Fruit fly (Drosophila melanogaster) whole organism, embryonic: ENCODE results near the gene CG32720.

ENCODE experiments used
- CG10147 ChIP-seq: fragments of 200-800 bp; sonication (Bioruptor generic); optimal IDR thresholded peaks from 2 replicates; lab custom pipeline; 2019; ENCODE audit warnings: missing biosample characterization, mild to moderate bottlenecking, missing genetic modification characterization, moderate library complexity
- CG1024 ChIP-seq: fragments of 200-800 bp; sonication (Bioruptor generic); IDR thresholded peaks from 2 replicates; pipeline ENCODE4 v1.3.6; 2022; ENCODE audit warnings: missing biosample characterization, missing genetic modification characterization
- CG11093 ChIP-seq: fragments of 200-800 bp; sonication (Bioruptor generic); IDR thresholded peaks from 3 replicates; pipeline ENCODE4 v1.3.6; 2022; ENCODE audit warnings: missing biosample characterization, missing genetic modification characterization
- CG12104 ChIP-seq: fragments of 200-800 bp; sonication (Bioruptor generic); optimal IDR thresholded peaks from 3 replicates; lab custom pipeline; 2016; ENCODE audit warnings: missing biosample characterization, missing genetic modification characterization
- CG12155 ChIP-seq: fragments of 200-800 bp; sonication (Bioruptor generic); optimal IDR thresholded peaks from 3 replicates; lab custom pipeline; 2016; ENCODE audit warnings: missing biosample characterization, missing genetic modification characterization
- CG12219 ChIP-seq: fragments of 200-800 bp; sonication (Bioruptor generic); optimal IDR thresholded peaks from 3 replicates; lab custom pipeline; 2018; ENCODE audit warnings: missing biosample characterization, mild to moderate bottlenecking, missing genetic modification characterization
- CG1233 ChIP-seq: fragments of 200-800 bp; sonication (Bioruptor generic); optimal IDR thresholded peaks from 4 replicates; lab custom pipeline; 2018; ENCODE audit warnings: missing biosample characterization, mild to moderate bottlenecking, missing genetic modification characterization
- CG14667 ChIP-seq: fragments of 200-800 bp; sonication (Bioruptor generic); IDR thresholded peaks from 2 replicates; pipeline ENCODE4 v1.3.6; 2022; ENCODE audit warnings: missing biosample characterization, missing genetic modification characterization
- CG14710 ChIP-seq: fragments of 200-800 bp; sonication (Bioruptor generic); optimal IDR thresholded peaks from 3 replicates; lab custom pipeline; 2019; ENCODE audit warnings: missing biosample characterization, mild to moderate bottlenecking, missing genetic modification characterization, moderate library complexity
- CG16813 ChIP-seq: fragments of 200-800 bp; sonication (Bioruptor generic); IDR thresholded peaks from 3 replicates; pipeline ENCODE4 v1.3.6; 2022; ENCODE audit warnings: missing biosample characterization, missing genetic modification characterization; ENCODE audit not compliant: partially characterized antibody
- CG2129 ChIP-seq: fragments of 200-800 bp; sonication (Bioruptor generic); IDR thresholded peaks from 2 replicates; pipeline ENCODE4 v1.3.6; 2022; ENCODE audit warnings: missing biosample characterization, missing genetic modification characterization; ENCODE audit not compliant: partially characterized antibody
- CG2202 ChIP-seq: fragments of 200-800 bp; sonication (Bioruptor generic); optimal IDR thresholded peaks from 2 replicates; lab custom pipeline; 2018; ENCODE audit warnings: missing biosample characterization, mild to moderate bottlenecking, missing genetic modification characterization
- CG2889 ChIP-seq: fragments of 200-800 bp; sonication (Bioruptor generic); IDR thresholded peaks from 3 replicates; pipeline ENCODE4 v1.3.6; 2022; ENCODE audit warnings: missing biosample characterization, missing genetic modification characterization
- CG31441 ChIP-seq: fragments of 200-800 bp; sonication (Bioruptor generic); IDR thresholded peaks from 2 replicates; pipeline ENCODE4 v1.3.6; 2022; ENCODE audit warnings: missing biosample characterization, missing genetic modification characterization
- CG3163 ChIP-seq: fragments of 200-800 bp; sonication (Bioruptor generic); optimal IDR thresholded peaks from 3 replicates; lab custom pipeline; 2016; ENCODE audit warnings: missing biosample characterization, missing genetic modification characterization
- CG32532 ChIP-seq: fragments of 200-800 bp; sonication (Bioruptor generic); IDR thresholded peaks from 2 replicates; pipeline ENCODE4 v1.3.6; 2022; ENCODE audit warnings: missing biosample characterization, missing genetic modification characterization
- CG33213 ChIP-seq: fragments of 200-800 bp; sonication (Bioruptor generic); optimal IDR thresholded peaks from 3 replicates; lab custom pipeline; 2016; ENCODE audit warnings: missing biosample characterization, missing genetic modification characterization
- CG4328 ChIP-seq: fragments of 200-800 bp; sonication (Bioruptor generic); optimal IDR thresholded peaks from 3 replicates; lab custom pipeline; 2017; ENCODE audit warnings: missing biosample characterization, missing genetic modification reagents, missing genetic modification characterization
- CG4424 ChIP-seq: fragments of 200-800 bp; sonication (Bioruptor generic); optimal IDR thresholded peaks from 3 replicates; lab custom pipeline; 2016; ENCODE audit warnings: missing biosample characterization, missing genetic modification characterization
- CG4617 ChIP-seq: fragments of 200-800 bp; sonication (Bioruptor generic); optimal IDR thresholded peaks from 3 replicates; lab custom pipeline; 2016; ENCODE audit warnings: missing biosample characterization, missing genetic modification characterization, borderline replicate concordance
- CG4854 ChIP-seq: fragments of 200-800 bp; sonication (Bioruptor generic); optimal IDR thresholded peaks from 2 replicates; lab custom pipeline; 2016; ENCODE audit warnings: missing biosample characterization, missing genetic modification characterization, inconsistent platforms
- CG6813 ChIP-seq: fragments of 200-800 bp; sonication (Bioruptor generic); optimal IDR thresholded peaks from 2 replicates; lab custom pipeline; 2017; ENCODE audit warnings: missing biosample characterization, missing genetic modification characterization, mild to moderate bottlenecking, moderate library complexity, missing genetic modification reagents
- CG7372 ChIP-seq: fragments of 200-800 bp; sonication (Bioruptor generic); IDR thresholded peaks from 2 replicates; pipeline ENCODE4 v1.3.6; 2022; ENCODE audit warnings: missing biosample characterization, missing genetic modification characterization
- CG7745 ChIP-seq: fragments of 200-800 bp; sonication (Bioruptor generic); optimal IDR thresholded peaks from 2 replicates; lab custom pipeline; 2018; ENCODE audit warnings: missing biosample characterization, mild to moderate bottlenecking, missing genetic modification characterization, moderate library complexity
- CG7963 ChIP-seq: fragments of 200-800 bp; sonication (Bioruptor generic); IDR thresholded peaks from 3 replicates; pipeline ENCODE4 v1.3.6; 2022; ENCODE audit warnings: missing biosample characterization, missing genetic modification characterization; ENCODE audit not compliant: partially characterized antibody
- CG8944 ChIP-seq: fragments of 200-800 bp; sonication (Bioruptor generic); optimal IDR thresholded peaks from 3 replicates; lab custom pipeline; 2016; ENCODE audit warnings: missing biosample characterization, missing genetic modification characterization
- Camta ChIP-seq: fragments of 200-800 bp; sonication (Bioruptor generic); optimal IDR thresholded peaks from 2 replicates; lab custom pipeline; 2016; ENCODE audit warnings: missing biosample characterization, missing genetic modification characterization
- CrebB ChIP-seq: fragments of 200-800 bp; sonication (Bioruptor generic); optimal IDR thresholded peaks from 3 replicates; lab custom pipeline; 2018; ENCODE audit warnings: missing biosample characterization, mild to moderate bottlenecking, missing genetic modification characterization
- D ChIP-seq, 2 experiments: fragments of 200-800 bp in 1 of 2; fragments of >200 bp in 1 of 2; sonication (Bioruptor generic) in 1 of 2; optimal IDR thresholded peaks; 2 replicates in 1 of 2; 3 replicates in 1 of 2; lab custom pipeline; 2017; ENCODE audit warnings: mild to moderate bottlenecking in 1 of 2, missing biosample characterization in 1 of 2, missing genetic modification characterization in 1 of 2, missing genetic modification reagents in 1 of 2
- ERR ChIP-seq: fragments of 200-800 bp; sonication (Bioruptor generic); optimal IDR thresholded peaks from 2 replicates; lab custom pipeline; 2016; ENCODE audit warnings: missing biosample characterization, missing genetic modification characterization
- Hr51 ChIP-seq, 2 experiments: fragments of 200-800 bp; sonication (Bioruptor generic); optimal IDR thresholded peaks; 2 replicates in 1 of 2; 3 replicates in 1 of 2; lab custom pipeline; 2016 to 2018; ENCODE audit warnings: missing biosample characterization in 2 of 2, missing genetic modification characterization in 2 of 2, mild to moderate bottlenecking in 1 of 2, moderate library complexity in 1 of 2
- Hr78 ChIP-seq, 2 experiments: fragments of 200-800 bp in 1 of 2; fragments of >200 bp in 1 of 2; sonication (Bioruptor generic) in 1 of 2; optimal IDR thresholded peaks; 2 replicates each; lab custom pipeline; 2017 to 2019; ENCODE audit warnings: missing biosample characterization in 2 of 2, missing genetic modification characterization in 2 of 2, mild to moderate bottlenecking in 1 of 2, moderate library complexity in 1 of 2
- Hsf ChIP-seq: fragments of 200-800 bp; sonication (Bioruptor generic); optimal IDR thresholded peaks from 3 replicates; lab custom pipeline; 2016; ENCODE audit warnings: missing biosample characterization, missing genetic modification characterization
- NC2β ChIP-seq: fragments of 200-800 bp; sonication (Bioruptor generic); optimal IDR thresholded peaks from 2 replicates; lab custom pipeline; 2016; ENCODE audit warnings: missing biosample characterization, missing genetic modification characterization
- PHDP ChIP-seq: fragments of 200-800 bp; sonication (Bioruptor generic); optimal IDR thresholded peaks from 3 replicates; lab custom pipeline; 2018; ENCODE audit warnings: missing biosample characterization, mild to moderate bottlenecking, missing genetic modification characterization, moderate library complexity
- TFAM ChIP-seq: fragments of 200-800 bp; sonication (Bioruptor generic); optimal IDR thresholded peaks from 2 replicates; lab custom pipeline; 2017; ENCODE audit warnings: missing biosample characterization, missing genetic modification characterization, inconsistent platforms
- Xbp1 ChIP-seq: fragments of 200-800 bp; sonication (Bioruptor generic); optimal IDR thresholded peaks from 3 replicates; lab custom pipeline; 2016; ENCODE audit warnings: missing biosample characterization, mild to moderate bottlenecking, missing genetic modification characterization
- dan ChIP-seq: fragments of 200-800 bp; sonication (Bioruptor generic); IDR thresholded peaks from 2 replicates; pipeline ENCODE4 v1.3.6; 2022; ENCODE audit warnings: missing biosample characterization, missing genetic modification characterization
- eyg ChIP-seq: fragments of 200-800 bp; sonication (Bioruptor generic); optimal IDR thresholded peaks from 3 replicates; lab custom pipeline; 2016; ENCODE audit warnings: missing biosample characterization, missing genetic modification characterization
- ftz-f1 ChIP-seq: fragments of 200-800 bp; sonication (Bioruptor generic); optimal IDR thresholded peaks from 2 replicates; lab custom pipeline; 2016; ENCODE audit warnings: missing biosample characterization, missing genetic modification characterization
- gfzf ChIP-seq: fragments of 200-800 bp; sonication (Bioruptor generic); optimal IDR thresholded peaks from 2 replicates; lab custom pipeline; 2016; ENCODE audit warnings: missing biosample characterization, mild to moderate bottlenecking, missing genetic modification characterization, moderate library complexity
- ind ChIP-seq: fragments of 200-800 bp; sonication (Bioruptor generic); optimal IDR thresholded peaks from 3 replicates; lab custom pipeline; 2016; ENCODE audit warnings: missing biosample characterization, missing genetic modification characterization
- kay ChIP-seq: fragments of 200-800 bp; sonication (Bioruptor generic); optimal IDR thresholded peaks from 2 replicates; lab custom pipeline; 2016; ENCODE audit warnings: missing biosample characterization, missing genetic modification characterization
- lilli ChIP-seq: fragments of 200-800 bp; sonication (Bioruptor generic); optimal IDR thresholded peaks from 3 replicates; lab custom pipeline; 2016; ENCODE audit warnings: missing biosample characterization, missing genetic modification characterization
- nerfin-2 ChIP-seq: fragments of 200-800 bp; sonication (Bioruptor generic); IDR thresholded peaks from 2 replicates; pipeline ENCODE4 v1.3.6; 2022; ENCODE audit warnings: missing biosample characterization, missing genetic modification characterization; ENCODE audit not compliant: partially characterized antibody
- odd ChIP-seq: fragments of 200-800 bp; sonication (Bioruptor generic); optimal IDR thresholded peaks from 2 replicates; lab custom pipeline; 2017; ENCODE audit warnings: missing biosample characterization, mild to moderate bottlenecking, missing genetic modification characterization
- pnt ChIP-seq: fragments of 200-800 bp; sonication (Bioruptor generic); optimal IDR thresholded peaks from 3 replicates; lab custom pipeline; 2016; ENCODE audit warnings: missing biosample characterization, missing genetic modification characterization
- row ChIP-seq: fragments of 200-800 bp; sonication (Bioruptor generic); IDR thresholded peaks from 3 replicates; pipeline ENCODE4 v1.3.6; 2022; ENCODE audit warnings: missing biosample characterization, missing genetic modification characterization
- wdn ChIP-seq: fragments of 200-800 bp; sonication (Bioruptor generic); IDR thresholded peaks from 2 replicates; pipeline ENCODE4 v1.3.6; 2022; ENCODE audit warnings: missing biosample characterization, missing genetic modification characterization
- wek ChIP-seq: fragments of 200-800 bp; sonication (Bioruptor generic); optimal IDR thresholded peaks from 3 replicates; lab custom pipeline; 2018; ENCODE audit warnings: missing biosample characterization, mild to moderate bottlenecking, missing genetic modification characterization, moderate library complexity

The CG32720 gene

DNA sequence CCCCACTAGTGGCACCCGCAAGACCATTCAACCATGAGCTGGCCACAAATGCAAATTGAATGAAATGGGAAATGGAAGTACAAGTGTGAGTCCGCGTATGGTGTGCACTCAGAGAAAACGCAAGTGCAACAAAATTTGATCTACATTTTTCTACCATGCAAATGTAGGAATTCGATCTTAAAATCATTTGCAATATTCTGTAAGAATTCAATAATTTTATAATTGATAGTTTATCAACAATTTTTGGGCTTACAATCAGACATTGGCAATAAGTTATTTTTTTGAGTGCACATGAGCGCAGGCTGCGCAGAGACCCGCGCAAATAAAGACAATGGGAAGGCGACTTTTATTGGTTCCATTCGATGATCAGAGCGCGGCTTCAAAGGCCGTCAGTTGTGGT is 34.4 kb upstream of the CG32720 start (continued):
- TF ChIP-seq ind (GFP tag; lab: Kevin White, UChicago) (peak; percentile 31), CG7963 (no peak), CG31441 (GFP tag; lab: Robert Waterston, UW) (peak; percentile 58), CG12104 (no peak), CG1233 (peak; percentile 25), CG4424 (GFP tag; lab: Kevin White, UChicago) (peak; percentile 54), CG6813 (GFP tag; lab: Kevin White, UChicago) (no peak), CG2889 (no peak), CG10147 (GFP tag; lab: Kevin White, UChicago) (no peak), ftz-f1 (GFP tag; lab: Kevin White, UChicago) (no peak), nerfin-2 (no peak), Hr78 (GFP tag; optimal IDR thresholded peaks at IDR 0.05; lab: Kevin White, UChicago) (no peak), CG8944 (no peak), eyg (GFP tag; lab: Kevin White, UChicago) (no peak), CG33213 (no peak), wdn (GFP tag; lab: Robert Waterston, UW) (no peak), dan (GFP tag; lab: Robert Waterston, UW) (no peak), CG2202 (tag; lab: Kevin White, UChicago) (peak; percentile 27), CG1024 (GFP tag; lab: Robert Waterston, UW) (0 out of 2 replicates have a peak, but pooled peaks have one; percentile 42), Xbp1 (GFP tag; lab: Kevin White, UChicago) (peak; percentile 44), Camta (GFP tag; lab: Kevin White, UChicago) (peak; percentile 18), odd (no peak), kay (GFP tag; lab: Kevin White, UChicago) (no peak), CrebB (tag; lab: Kevin White, UChicago) (no peak), CG12219 (GFP tag; lab: Kevin White, UChicago) (no peak), Hsf (GFP tag; lab: Kevin White, UChicago) (peak; percentile 40), PHDP (tag; lab: Kevin White, UChicago) (peak; percentile 46), CG14710 (tag; lab: Kevin White, UChicago) (peak; percentile 50), CG7745 (no peak), row (GFP tag; lab: Robert Waterston, UW) (peak; percentile 56), lilli (GFP tag; lab: Kevin White, UChicago) (peak; percentile 38), ERR (GFP tag; lab: Kevin White, UChicago) (no peak), CG4854 (no peak), CG4328 (no peak), CG2129 (no peak), CG14667 (GFP tag; lab: Robert Waterston, UW) (no peak), gfzf (no peak), CG12155 (GFP tag; lab: Kevin White, UChicago) (no peak), D (optimal IDR thresholded peaks at IDR 0.05; lab: Kevin White, UChicago) (no peak), D (GFP tag; optimal IDR thresholded peaks at IDR 0.05; lab: Kevin White, UChicago) (peak; percentile 44), CG16813 (GFP tag; lab: Robert Waterston, UW) (no peak), Hr51 (GFP tag; optimal IDR thresholded peaks at IDR 0.05; lab: Kevin White, UChicago) (peak in 1 of 2 experiments; percentile 32), TFAM (GFP tag; lab: Kevin White, UChicago) (no peak), CG7372 (GFP tag; lab: Robert Waterston, UW) (no peak), wek (GFP tag; lab: Kevin White, UChicago) (no peak), CG11093 (GFP tag; lab: Robert Waterston, UW) (no peak), NC2β (no peak), pnt (GFP tag; lab: Kevin White, UChicago) (peak; percentile 25), CG4617 (GFP tag; lab: Kevin White, UChicago) (no peak), CG3163 (GFP tag; lab: Kevin White, UChicago) (no peak), CG32532 (no peak)
